Fruit fly (Drosophila melanogaster): ENCODE results near the gene CG13474.

Gene CG13474

dm6 chr3L:14681504-14681903, 15.4 kb downstream of the CG13474 start:
- TF ChIP-seq Sin3A (optimal IDR thresholded peaks at IDR 0.05), result no peak
- TF ChIP-seq Myc (optimal IDR thresholded peaks at IDR 0.05), result no peak
- TF ChIP-seq psq (optimal IDR thresholded peaks at IDR 0.05), result no peak
- no peak for TF ChIP-seq h (optimal IDR thresholded peaks at IDR 0.05)
- no peak for TF ChIP-seq insv (optimal IDR thresholded peaks at IDR 0.05)

- TF ChIP-seq insv (optimal IDR thresholded peaks at IDR 0.05) (no peak), h (optimal IDR thresholded peaks at IDR 0.05) (no peak)
These were observed 18.7 kb downstream of the CG13474 start, which contains the start of gene CG4914 for dm6 chr3L:14678097-14678679. Gene CG4914 (minus strand): TSS chr3L:14678147.

- TF ChIP-seq Sin3A (optimal IDR thresholded peaks at IDR 0.05) (no peak), Myc (optimal IDR thresholded peaks at IDR 0.05) (no peak), ttk (optimal IDR thresholded peaks at IDR 0.05) (no peak), h (optimal IDR thresholded peaks at IDR 0.05) (no peak), psq (optimal IDR thresholded peaks at IDR 0.05) (no peak), insv (optimal IDR thresholded peaks at IDR 0.05) (no peak)
These were observed 23.0 kb downstream of the CG13474 start for dm6 chr3L:14673740-14674463.

- no peak for TF ChIP-seq h (optimal IDR thresholded peaks at IDR 0.05)
- TF ChIP-seq ttk (optimal IDR thresholded peaks at IDR 0.05), result no peak
- TF ChIP-seq psq (optimal IDR thresholded peaks at IDR 0.05), result no peak
- TF ChIP-seq Myc (optimal IDR thresholded peaks at IDR 0.05), result no peak
- no peak for TF ChIP-seq Sin3A (optimal IDR thresholded peaks at IDR 0.05)
- no peak for TF ChIP-seq insv (optimal IDR thresholded peaks at IDR 0.05)
These were observed 24.4 kb downstream of the CG13474 start, which contains the start of the genes CG43121 and ome for dm6 chr3L:14672387-14673110. Gene CG43121 (minus strand): TSS chr3L:14672437. Gene ome (plus strand): TSS chr3L:14672839.

- TF ChIP-seq Sin3A (optimal IDR thresholded peaks at IDR 0.05), result no peak
- no peak for TF ChIP-seq ttk (optimal IDR thresholded peaks at IDR 0.05)
- no peak for TF ChIP-seq psq (optimal IDR thresholded peaks at IDR 0.05)
These were observed 25.4 kb downstream of the CG13474 start for dm6 chr3L:14671546-14671945.

dm6 chr3L:14668638-14669037, 28.3 kb downstream of the CG13474 start:
- TF ChIP-seq Sin3A (optimal IDR thresholded peaks at IDR 0.05) (no peak), insv (optimal IDR thresholded peaks at IDR 0.05) (no peak), psq (optimal IDR thresholded peaks at IDR 0.05) (no peak), ttk (optimal IDR thresholded peaks at IDR 0.05) (no peak), Myc (optimal IDR thresholded peaks at IDR 0.05) (no peak), h (optimal IDR thresholded peaks at IDR 0.05) (no peak)

dm6 chr3L:14665802-14666351, 31.0 kb downstream of the CG13474 start:
- no peak for TF ChIP-seq Myc (optimal IDR thresholded peaks at IDR 0.05)
- TF ChIP-seq h (optimal IDR thresholded peaks at IDR 0.05), result no peak
- no peak for TF ChIP-seq psq (optimal IDR thresholded peaks at IDR 0.05)
- no peak for TF ChIP-seq ttk (optimal IDR thresholded peaks at IDR 0.05)
- no peak for TF ChIP-seq insv (optimal IDR thresholded peaks at IDR 0.05)
- TF ChIP-seq Sin3A (optimal IDR thresholded peaks at IDR 0.05), result no peak

dm6 chr3L:14664390-14664789, 32.5 kb downstream of the CG13474 start:
- no peak for TF ChIP-seq Sin3A (optimal IDR thresholded peaks at IDR 0.05)
- no peak for TF ChIP-seq h (optimal IDR thresholded peaks at IDR 0.05)
- no peak for TF ChIP-seq insv (optimal IDR thresholded peaks at IDR 0.05)
- no peak for TF ChIP-seq psq (optimal IDR thresholded peaks at IDR 0.05)
- TF ChIP-seq ttk (optimal IDR thresholded peaks at IDR 0.05), result no peak
- TF ChIP-seq Myc (optimal IDR thresholded peaks at IDR 0.05), result no peak

- TF ChIP-seq insv (optimal IDR thresholded peaks at IDR 0.05) (no peak), ttk (optimal IDR thresholded peaks at IDR 0.05) (no peak), h (optimal IDR thresholded peaks at IDR 0.05) (no peak), Sin3A (optimal IDR thresholded peaks at IDR 0.05) (no peak), psq (optimal IDR thresholded peaks at IDR 0.05) (no peak), Myc (optimal IDR thresholded peaks at IDR 0.05) (no peak)
These were observed 33.2 kb downstream of the CG13474 start for dm6 chr3L:14663750-14664149.

- TF ChIP-seq Myc (optimal IDR thresholded peaks at IDR 0.05) (no peak), psq (optimal IDR thresholded peaks at IDR 0.05) (no peak), insv (optimal IDR thresholded peaks at IDR 0.05) (no peak), h (optimal IDR thresholded peaks at IDR 0.05) (no peak), ttk (optimal IDR thresholded peaks at IDR 0.05) (no peak), Sin3A (optimal IDR thresholded peaks at IDR 0.05) (no peak)
These were observed 35.2 kb downstream of the CG13474 start for dm6 chr3L:14661567-14662258.

dm6 chr3L:14659954-14660907, 36.7 kb downstream of the CG13474 start:
- no peak for TF ChIP-seq h (optimal IDR thresholded peaks at IDR 0.05)
- no peak for TF ChIP-seq Myc (optimal IDR thresholded peaks at IDR 0.05)
- no peak for TF ChIP-seq psq (optimal IDR thresholded peaks at IDR 0.05)
- TF ChIP-seq ttk (optimal IDR thresholded peaks at IDR 0.05), result no peak
- no peak for TF ChIP-seq Sin3A (optimal IDR thresholded peaks at IDR 0.05)
- TF ChIP-seq insv (optimal IDR thresholded peaks at IDR 0.05), result no peak
